Worm (Caenorhabditis elegans) whole organism, L2 larva: ENCODE measurements around the gene E02H1.5.

Experiments
- C34F6.9 ChIP-seq: fragments of 150-350 bp; optimal IDR thresholded peaks from 2 replicates; lab custom pipeline; 2014; ENCODE audit warnings: missing biosample characterization, missing genetic modification characterization
- Y55F3AM.14 ChIP-seq: fragments of 200-800 bp; sonication (Bioruptor generic); optimal IDR thresholded peaks from 2 replicates; lab custom pipeline; 2018; ENCODE audit warnings: mild to moderate bottlenecking, missing genetic modification characterization, missing compliant biosample characterization
- ZK546.5 ChIP-seq: sonication (generic microtip); optimal IDR thresholded peaks from 2 replicates; lab custom pipeline; 2017; ENCODE audit warnings: missing biosample characterization, missing genetic modification characterization
- alr-1 ChIP-seq: fragments of 150-350 bp; optimal IDR thresholded peaks from 2 replicates; lab custom pipeline; 2014; ENCODE audit warnings: missing biosample characterization, missing genetic modification characterization
- aly-2 ChIP-seq: fragments of 150-350 bp; optimal IDR thresholded peaks from 2 replicates; lab custom pipeline; 2014; ENCODE audit warnings: missing biosample characterization, missing genetic modification characterization
- ama-1 ChIP-seq: fragments of 150-350 bp; optimal IDR thresholded peaks from 2 replicates; lab custom pipeline; 2018; ENCODE audit warnings: inconsistent platforms
- blmp-1 ChIP-seq: sonication (generic microtip); optimal IDR thresholded peaks from 2 replicates; lab custom pipeline; 2017; ENCODE audit warnings: missing genetic modification characterization, mild to moderate bottlenecking, missing compliant biosample characterization, antibody characterized with exemption, moderate library complexity; ENCODE audit not compliant: insufficient read depth
- ceh-16 ChIP-seq: fragments of 150-350 bp; optimal IDR thresholded peaks from 2 replicates; lab custom pipeline; 2014; ENCODE audit warnings: missing biosample characterization, missing genetic modification characterization
- ceh-82 ChIP-seq: fragments of 150-350 bp; optimal IDR thresholded peaks from 2 replicates; lab custom pipeline; 2014; ENCODE audit warnings: missing biosample characterization, missing genetic modification characterization
- crh-2 ChIP-seq: sonication (generic microtip); optimal IDR thresholded peaks from 2 replicates; lab custom pipeline; 2017; ENCODE audit warnings: missing biosample characterization, missing genetic modification characterization
- dmd-4 ChIP-seq: sonication (generic microtip); optimal IDR thresholded peaks from 2 replicates; lab custom pipeline; 2017; ENCODE audit warnings: missing biosample characterization, missing genetic modification characterization
- egl-27 ChIP-seq: sonication (generic microtip); optimal IDR thresholded peaks from 3 replicates; lab custom pipeline; 2017; ENCODE audit warnings: missing biosample characterization, missing genetic modification reagents, missing genetic modification characterization
- elt-1 ChIP-seq: fragments of 150-350 bp; optimal IDR thresholded peaks from 2 replicates; lab custom pipeline; 2014; ENCODE audit warnings: missing biosample characterization, missing genetic modification characterization
- elt-3 ChIP-seq: sonication (generic microtip); optimal IDR thresholded peaks from 2 replicates; lab custom pipeline; 2017; ENCODE audit warnings: missing biosample characterization, missing genetic modification characterization
- fos-1 ChIP-seq: fragments of 150-350 bp; optimal IDR thresholded peaks from 2 replicates; lab custom pipeline; 2014; ENCODE audit warnings: missing biosample characterization, missing genetic modification characterization
- gmeb-1 ChIP-seq: fragments of 150-350 bp; optimal IDR thresholded peaks from 2 replicates; lab custom pipeline; 2014; ENCODE audit warnings: missing biosample characterization, missing genetic modification characterization
- lin-13 ChIP-seq: fragments of 150-350 bp; optimal IDR thresholded peaks from 2 replicates; lab custom pipeline; 2014; ENCODE audit warnings: missing biosample characterization, missing genetic modification reagents, missing genetic modification characterization
- lin-39 ChIP-seq: fragments of 150-350 bp; optimal IDR thresholded peaks from 2 replicates; lab custom pipeline; 2014; ENCODE audit warnings: missing biosample characterization, missing genetic modification reagents, missing genetic modification characterization
- lsy-2 ChIP-seq, 2 experiments: fragments of 150-350 bp in 1 of 2; sonication (generic microtip) in 1 of 2; optimal IDR thresholded peaks; 2 replicates each; lab custom pipeline; 2014 to 2017; ENCODE audit warnings: missing biosample characterization in 2 of 2, missing genetic modification characterization in 2 of 2
- mab-5 ChIP-seq: fragments of 150-350 bp; optimal IDR thresholded peaks from 2 replicates; lab custom pipeline; 2014; ENCODE audit warnings: missing biosample characterization, missing genetic modification characterization
- mbf-1 ChIP-seq: sonication (generic microtip); optimal IDR thresholded peaks from 2 replicates; lab custom pipeline; 2017; ENCODE audit warnings: missing biosample characterization, missing genetic modification characterization
- mdl-1 ChIP-seq, 2 experiments: fragments of 150-350 bp in 1 of 2; sonication (generic microtip) in 1 of 2; optimal IDR thresholded peaks; 2 replicates each; lab custom pipeline; 2017; ENCODE audit warnings: missing biosample characterization in 2 of 2, missing genetic modification characterization in 2 of 2
- nhr-10 ChIP-seq: sonication (generic microtip); optimal IDR thresholded peaks from 2 replicates; lab custom pipeline; 2017; ENCODE audit warnings: missing biosample characterization, missing genetic modification characterization
- nhr-11 ChIP-seq: fragments of 150-350 bp; optimal IDR thresholded peaks from 2 replicates; lab custom pipeline; 2014; ENCODE audit warnings: missing biosample characterization, missing genetic modification characterization
- nhr-12 ChIP-seq: fragments of 150-350 bp; optimal IDR thresholded peaks from 2 replicates; lab custom pipeline; 2014; ENCODE audit warnings: missing biosample characterization, missing genetic modification characterization
- nhr-129 ChIP-seq: fragments of 150-350 bp; optimal IDR thresholded peaks from 2 replicates; lab custom pipeline; 2014; ENCODE audit warnings: missing biosample characterization, missing genetic modification characterization
- nhr-21 ChIP-seq: fragments of 150-350 bp; optimal IDR thresholded peaks from 2 replicates; lab custom pipeline; 2014; ENCODE audit warnings: missing biosample characterization, missing genetic modification characterization
- nhr-23 ChIP-seq: fragments of 150-350 bp; optimal IDR thresholded peaks from 2 replicates; lab custom pipeline; 2014; ENCODE audit warnings: missing biosample characterization, missing genetic modification reagents, missing genetic modification characterization
- nhr-237 ChIP-seq: fragments of 150-350 bp; optimal IDR thresholded peaks from 2 replicates; lab custom pipeline; 2014; ENCODE audit warnings: missing biosample characterization, missing genetic modification characterization
- nhr-25 ChIP-seq: fragments of 150-350 bp; sonication (generic microtip); optimal IDR thresholded peaks from 3 replicates; lab custom pipeline; 2014; ENCODE audit warnings: missing biosample characterization, missing genetic modification characterization
- nhr-6 ChIP-seq: fragments of 150-350 bp; optimal IDR thresholded peaks from 2 replicates; lab custom pipeline; 2014; ENCODE audit warnings: missing biosample characterization, missing genetic modification characterization
- nhr-77 ChIP-seq: fragments of 150-350 bp; optimal IDR thresholded peaks from 2 replicates; lab custom pipeline; 2014; ENCODE audit warnings: missing biosample characterization, missing genetic modification characterization
- peb-1 ChIP-seq: fragments of 150-350 bp; optimal IDR thresholded peaks from 2 replicates; lab custom pipeline; 2014; ENCODE audit warnings: missing biosample characterization, missing genetic modification characterization
- sem-4 ChIP-seq: fragments of 150-350 bp; optimal IDR thresholded peaks from 2 replicates; lab custom pipeline; 2014; ENCODE audit warnings: missing biosample characterization, missing genetic modification reagents, missing genetic modification characterization
- skn-1 ChIP-seq: sonication (generic microtip); optimal IDR thresholded peaks from 2 replicates; lab custom pipeline; 2017; ENCODE audit warnings: missing biosample characterization, missing genetic modification characterization
- sma-3 ChIP-seq: sonication (generic microtip); optimal IDR thresholded peaks from 2 replicates; lab custom pipeline; 2016; ENCODE audit warnings: missing genetic modification reagents, missing genetic modification characterization, missing compliant biosample characterization
- sma-9 ChIP-seq, 2 experiments: fragments of 150-350 bp in 1 of 2; sonication (generic microtip) in 1 of 2; optimal IDR thresholded peaks; 2 replicates each; lab custom pipeline; 2014 to 2016; ENCODE audit warnings: missing genetic modification characterization in 2 of 2, mild to moderate bottlenecking in 1 of 2, missing biosample characterization in 1 of 2, missing compliant biosample characterization in 1 of 2, missing genetic modification reagents in 1 of 2, moderate library complexity in 1 of 2
- snpc-4 ChIP-seq: fragments of 150-350 bp; optimal IDR thresholded peaks from 2 replicates; lab custom pipeline; 2014; ENCODE audit warnings: missing biosample characterization, missing genetic modification characterization
- unc-39 ChIP-seq: fragments of 150-350 bp; optimal IDR thresholded peaks from 2 replicates; lab custom pipeline; 2014; ENCODE audit warnings: missing biosample characterization, missing genetic modification characterization
- unc-55 ChIP-seq: fragments of 150-350 bp; sonication (generic microtip); optimal IDR thresholded peaks from 3 replicates; lab custom pipeline; 2014; ENCODE audit warnings: missing biosample characterization, missing genetic modification reagents, missing genetic modification characterization
- unc-62 ChIP-seq: fragments of 150-350 bp; optimal IDR thresholded peaks from 2 replicates; lab custom pipeline; 2014; ENCODE audit warnings: missing biosample characterization, missing genetic modification reagents, missing genetic modification characterization
- zag-1 ChIP-seq: fragments of 150-350 bp; optimal IDR thresholded peaks from 2 replicates; lab custom pipeline; 2014; ENCODE audit warnings: missing biosample characterization, missing genetic modification characterization
- ztf-1 ChIP-seq: fragments of 200-800 bp; sonication (Bioruptor generic); conservative IDR thresholded peaks from 2 replicates; pipeline ENCODE4 v1.3.6; 2022; ENCODE audit warnings: missing genetic modification characterization, missing compliant biosample characterization
- ztf-4 ChIP-seq: fragments of 150-350 bp; optimal IDR thresholded peaks from 2 replicates; lab custom pipeline; 2014; ENCODE audit warnings: missing biosample characterization, missing genetic modification characterization

Gene E02H1.5

DNA sequence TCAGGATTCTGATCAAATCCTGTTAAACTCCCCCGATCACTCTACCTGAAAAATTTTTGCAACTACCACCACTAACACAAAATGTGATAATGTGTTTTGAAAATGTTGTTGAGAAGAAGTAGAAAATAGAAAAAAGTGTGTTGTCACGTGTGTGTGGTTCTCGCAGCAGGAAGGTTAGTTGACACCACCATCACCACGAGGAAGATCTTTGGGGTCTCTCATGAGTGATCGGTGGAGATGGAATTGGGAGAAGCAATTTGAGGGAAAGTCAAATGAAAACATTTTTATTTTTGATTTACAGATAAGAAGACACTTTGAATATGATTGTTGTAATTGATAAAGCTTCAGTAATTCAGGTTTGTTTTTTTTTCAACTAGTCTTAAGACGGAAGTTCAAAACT is 6.7 kb downstream of the E02H1.5 start:
- TF ChIP-seq sem-4 (tag; lab: Kevin White, UChicago) (peak; percentile 72), ceh-16 (tag; lab: Kevin White, UChicago) (no peak), unc-55 (GFP tag; lab: Kevin White, UChicago) (no peak), ztf-1 (GFP tag; lab: Robert Waterston, UW) (no peak), mdl-1 (tag; optimal IDR thresholded peaks at IDR 0.05; lab: Kevin White, UChicago) (peak; percentile 3 to 70), sma-9 (GFP tag; optimal IDR thresholded peaks at IDR 0.05; lab: Kevin White, UChicago) (peak; percentile 87), sma-9 (tag; optimal IDR thresholded peaks at IDR 0.05; lab: Kevin White, UChicago) (no peak), nhr-237 (tag; lab: Kevin White, UChicago) (no peak), mbf-1 (no peak), crh-2 (tag; lab: Kevin White, UChicago) (peak; percentile 75), nhr-10 (no peak), nhr-23 (tag; lab: Kevin White, UChicago) (no peak), blmp-1 (tag; lab: Kevin White, UChicago) (peak; percentile 68), nhr-25 (peak; percentile 86), nhr-21 (tag; lab: Kevin White, UChicago) (peak; percentile 12), lin-39 (no peak), peb-1 (no peak), snpc-4 (tag; lab: Kevin White, UChicago) (no peak), lin-13 (GFP tag; lab: Kevin White, UChicago) (peak; percentile 9), sma-3 (peak; percentile 17), ama-1 (lab: Kevin White, UChicago) (no peak), Y55F3AM.14 (GFP tag; lab: Kevin White, UChicago) (no peak), gmeb-1 (tag; lab: Kevin White, UChicago) (peak; percentile 54), alr-1 (no peak), nhr-12 (no peak), elt-1 (tag; lab: Kevin White, UChicago) (no peak), ztf-4 (tag; lab: Kevin White, UChicago) (peak; percentile 72), C34F6.9 (tag; lab: Kevin White, UChicago) (peak; percentile 36), aly-2 (no peak), lsy-2 (tag; optimal IDR thresholded peaks at IDR 0.05; lab: Kevin White, UChicago) (peak in 1 of 2 experiments; percentile 60), dmd-4 (no peak), nhr-129 (tag; lab: Kevin White, UChicago) (peak; percentile 86), nhr-6 (tag; lab: Kevin White, UChicago) (peak; percentile 27), nhr-11 (tag; lab: Kevin White, UChicago) (no peak), egl-27 (tag; lab: Kevin White, UChicago) (no peak), nhr-77 (tag; lab: Kevin White, UChicago) (no peak)

DNA sequence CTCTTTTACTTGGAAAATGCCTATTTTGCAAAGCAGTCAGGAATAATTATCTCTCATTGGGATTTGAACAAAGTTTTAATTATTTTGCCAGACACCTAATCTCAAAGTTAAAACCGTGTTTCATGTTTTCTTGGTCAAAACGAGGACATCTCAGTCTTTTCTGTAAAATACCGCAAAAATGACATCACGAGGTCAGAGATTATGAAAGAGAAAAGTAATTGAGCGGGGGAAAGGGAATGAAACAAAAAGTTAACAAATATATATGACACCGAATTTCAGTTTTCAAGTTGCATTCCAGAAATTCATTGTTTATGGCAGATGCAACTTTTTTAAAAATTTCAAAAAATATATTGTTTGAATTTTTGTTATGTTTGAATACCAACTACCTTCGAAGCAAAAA is 7.5 kb downstream of the E02H1.5 start:
- TF ChIP-seq crh-2 (tag; lab: Kevin White, UChicago) (peak; percentile 42), ZK546.5 (tag; lab: Kevin White, UChicago) (no peak), gmeb-1 (tag; lab: Kevin White, UChicago) (peak; percentile 17), nhr-23 (tag; lab: Kevin White, UChicago) (no peak), blmp-1 (tag; lab: Kevin White, UChicago) (peak; percentile 45), sma-9 (GFP tag; optimal IDR thresholded peaks at IDR 0.05; lab: Kevin White, UChicago) (peak; percentile 55), sma-9 (tag; optimal IDR thresholded peaks at IDR 0.05; lab: Kevin White, UChicago) (no peak)

DNA sequence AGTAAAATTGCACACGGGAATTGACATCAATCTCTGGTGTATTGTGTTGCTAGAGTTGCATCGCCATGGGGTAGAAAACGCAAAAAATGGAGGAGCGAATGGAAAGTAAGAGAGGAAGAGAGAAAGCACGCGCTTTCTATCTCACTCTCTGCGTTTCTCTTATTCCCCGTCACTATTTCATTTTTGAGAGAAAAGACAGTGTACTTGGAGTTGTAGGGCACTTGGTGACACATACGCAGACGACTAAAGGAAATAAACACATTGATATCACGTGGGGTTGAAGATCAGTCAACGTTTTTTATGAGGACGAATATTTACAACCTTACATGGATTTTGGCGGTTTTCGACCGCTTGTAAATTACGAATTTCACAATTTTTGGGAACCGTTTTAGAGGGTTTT is 8.4 kb downstream of the E02H1.5 start:
- TF ChIP-seq ZK546.5 (tag; lab: Kevin White, UChicago) (no peak), zag-1 (tag; lab: Kevin White, UChicago) (peak; percentile 78), fos-1 (tag; lab: Kevin White, UChicago) (peak; percentile 96), unc-62 (GFP tag; lab: Kevin White, UChicago) (peak; percentile 84), snpc-4 (tag; lab: Kevin White, UChicago) (peak; percentile 53), unc-55 (GFP tag; lab: Kevin White, UChicago) (peak; percentile 67), skn-1 (peak; percentile 45), mab-5 (peak; percentile 79), nhr-12 (no peak), crh-2 (tag; lab: Kevin White, UChicago) (peak; percentile 97), nhr-25 (peak; percentile 97), mdl-1 (tag; optimal IDR thresholded peaks at IDR 0.05; lab: Kevin White, UChicago) (peak; percentile 99 to 100), mbf-1 (no peak), C34F6.9 (tag; lab: Kevin White, UChicago) (peak; percentile 98), dmd-4 (no peak), gmeb-1 (tag; lab: Kevin White, UChicago) (peak; percentile 87), ceh-82 (no peak), elt-1 (tag; lab: Kevin White, UChicago) (no peak), elt-3 (tag; lab: Kevin White, UChicago) (no peak), lsy-2 (tag; optimal IDR thresholded peaks at IDR 0.05; lab: Kevin White, UChicago) (peak; percentile 32 to 95), ama-1 (lab: Kevin White, UChicago) (peak; percentile 57), sma-9 (GFP tag; optimal IDR thresholded peaks at IDR 0.05; lab: Kevin White, UChicago) (peak; percentile 99), sma-9 (tag; optimal IDR thresholded peaks at IDR 0.05; lab: Kevin White, UChicago) (peak; percentile 70), nhr-10 (peak; percentile 54), nhr-11 (tag; lab: Kevin White, UChicago) (peak; percentile 68), ceh-16 (tag; lab: Kevin White, UChicago) (no peak), aly-2 (no peak), lin-13 (GFP tag; lab: Kevin White, UChicago) (peak; percentile 84), nhr-77 (tag; lab: Kevin White, UChicago) (no peak), nhr-21 (tag; lab: Kevin White, UChicago) (peak; percentile 97), sem-4 (tag; lab: Kevin White, UChicago) (peak; percentile 93), nhr-237 (tag; lab: Kevin White, UChicago) (no peak), sma-3 (peak; percentile 96), Y55F3AM.14 (GFP tag; lab: Kevin White, UChicago) (peak; percentile 79), unc-39 (tag; lab: Kevin White, UChicago) (no peak), lin-39 (no peak)
